Fruit fly (Drosophila melanogaster) whole organism, prepupa: ENCODE data around the gene Rad1.

ENCODE experiments used
- CG16779 ChIP-seq: fragments of 200-800 bp; sonication (Bioruptor generic); optimal IDR thresholded peaks from 3 replicates; lab custom pipeline; 2017; ENCODE audit warnings: missing biosample characterization, mild to moderate bottlenecking, missing genetic modification characterization
- CG31627 ChIP-seq: fragments of 200-800 bp; sonication (Bioruptor generic); optimal IDR thresholded peaks from 3 replicates; lab custom pipeline; 2016; ENCODE audit warnings: missing biosample characterization, missing genetic modification characterization
- esn ChIP-seq: fragments of 200-800 bp; sonication (Bioruptor generic); optimal IDR thresholded peaks from 2 replicates; lab custom pipeline; 2016; ENCODE audit warnings: missing biosample characterization, mild to moderate bottlenecking, missing genetic modification characterization, moderate library complexity
- salr ChIP-seq, 2 experiments: fragments of 200-800 bp; sonication (Bioruptor generic); optimal IDR thresholded peaks; 3 replicates each; lab custom pipeline; 2016 to 2018; ENCODE audit warnings: missing biosample characterization in 2 of 2, missing genetic modification characterization in 2 of 2, mild to moderate bottlenecking in 1 of 2
- vri ChIP-seq: fragments of 200-800 bp; sonication (Bioruptor generic); optimal IDR thresholded peaks from 3 replicates; lab custom pipeline; 2016; ENCODE audit warnings: missing biosample characterization, mild to moderate bottlenecking, missing genetic modification characterization

DNA sequence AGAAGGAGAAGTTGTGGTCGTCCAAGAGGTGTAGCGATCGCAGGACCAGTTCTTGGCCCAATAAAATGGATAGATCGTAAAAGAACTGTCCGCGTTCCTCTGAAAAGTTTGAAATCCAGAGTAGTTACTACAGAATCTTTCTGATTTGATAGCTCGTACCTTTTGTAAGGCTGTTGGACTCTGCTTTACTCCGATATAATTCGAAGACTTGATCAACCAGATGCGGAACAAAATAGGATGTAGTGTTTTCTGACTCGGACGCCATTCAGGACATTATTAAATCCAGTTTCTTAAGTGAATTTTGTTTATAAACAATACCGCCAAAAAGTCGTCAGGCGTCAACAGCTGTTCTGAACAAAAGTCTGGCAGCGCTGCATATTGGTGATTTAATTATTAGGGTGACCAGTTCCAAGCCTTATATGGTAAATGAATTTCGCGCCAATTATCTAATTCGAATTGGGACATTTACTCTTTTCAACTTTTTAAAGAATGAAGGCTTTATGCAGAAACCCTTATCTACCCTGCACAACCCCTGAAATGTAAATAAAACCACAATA lies at the start of gene Rad1, which contains the start of gene Sws1:
- TF ChIP-seq vri (GFP tag; lab: Kevin White, UChicago): no peak
- TF ChIP-seq CG16779: no peak
- TF ChIP-seq CG31627: no peak
- no peak for TF ChIP-seq salr (GFP tag; optimal IDR thresholded peaks at IDR 0.05; lab: Kevin White, UChicago)
- TF ChIP-seq esn (GFP tag; lab: Kevin White, UChicago): no peak
